Worm (Caenorhabditis elegans): Measurements from ENCODE around the gene C03G5.14.

- TF ChIP-seq med-1 (GFP tag; optimal IDR thresholded peaks at IDR 0.05; ENCODE audit: insufficient read depth) (no peak), ztf-23 (GFP tag; IDR thresholded peaks at IDR 0.05) (no peak)
These were observed 29.0 kb upstream of the C03G5.14 start for ce11 chrX:8492750-8493149.

Data from whole organism, midembryonic.